Fruit fly (Drosophila melanogaster): ENCODE measurements around the gene Ca-alpha1D.

DNA sequence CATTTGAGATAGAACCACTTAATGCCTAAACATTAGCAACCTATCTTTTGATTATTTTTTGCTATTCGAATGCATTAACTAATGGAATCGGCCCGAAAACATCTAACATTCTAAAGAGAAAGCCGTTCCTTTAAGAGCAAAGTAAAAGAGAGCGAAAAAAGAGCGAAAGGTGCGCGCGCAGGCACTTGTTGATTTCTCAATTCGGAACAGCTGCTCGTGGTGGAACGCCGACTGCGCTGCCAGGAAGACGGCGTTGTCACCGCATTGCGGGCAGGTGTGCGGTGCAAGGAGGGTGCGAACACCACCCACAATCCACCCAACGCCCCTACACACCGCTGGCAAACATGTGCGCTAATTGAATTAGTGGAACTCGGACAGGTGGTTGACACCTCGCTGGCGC, 69.2 kb downstream of the Ca-alpha1D start:
- TF ChIP-seq kay (GFP tag; ENCODE audit: borderline replicate concordance): no peak
- peak; percentile 41 for TF ChIP-seq Mnt (GFP tag; optimal IDR thresholded peaks at IDR 0.05)
- TF ChIP-seq Hr96 (GFP tag; optimal IDR thresholded peaks at IDR 0.05): no peak
- TF ChIP-seq pad (GFP tag; optimal IDR thresholded peaks at IDR 0.05): no peak
- no peak for TF ChIP-seq CG12768 (GFP tag; optimal IDR thresholded peaks at IDR 0.05)
- TF ChIP-seq Crg-1 (GFP tag; optimal IDR thresholded peaks at IDR 0.05): no peak
- no peak for TF ChIP-seq CG7101 (tag; optimal IDR thresholded peaks at IDR 0.05)
- no peak for TF ChIP-seq toe (GFP tag; optimal IDR thresholded peaks at IDR 0.05)
- no peak for TF ChIP-seq CG1620 (GFP tag; optimal IDR thresholded peaks at IDR 0.05)
